Worm (Caenorhabditis elegans) whole organism, L1 larva: ENCODE data around the gene K07F5.8.

Experiments used
- C04F5.9 ChIP-seq: sonication (generic microtip); optimal IDR thresholded peaks from 2 replicates; lab custom pipeline; 2016; ENCODE audit warnings: missing genetic modification characterization, missing compliant biosample characterization
- F16B12.6 ChIP-seq: fragments of 150-350 bp; optimal IDR thresholded peaks from 2 replicates; lab custom pipeline; 2014; ENCODE audit warnings: missing biosample characterization, missing genetic modification characterization
- aha-1 ChIP-seq: fragments of 150-350 bp; optimal IDR thresholded peaks from 2 replicates; lab custom pipeline; 2014; ENCODE audit warnings: missing biosample characterization, missing genetic modification characterization
- alr-1 ChIP-seq: fragments of 200-800 bp; sonication (Bioruptor generic); optimal IDR thresholded peaks from 2 replicates; lab custom pipeline; 2018; ENCODE audit warnings: borderline replicate concordance, mild to moderate bottlenecking, missing genetic modification characterization, missing compliant biosample characterization
- ama-1 ChIP-seq: fragments of 150-350 bp; optimal IDR thresholded peaks from 2 replicates; lab custom pipeline; 2014
- blmp-1 ChIP-seq: fragments of 150-350 bp; optimal IDR thresholded peaks from 2 replicates; lab custom pipeline; 2014; ENCODE audit warnings: missing biosample characterization, missing genetic modification characterization
- ceh-63 ChIP-seq: fragments of 200-800 bp; sonication (Bioruptor generic); optimal IDR thresholded peaks from 2 replicates; lab custom pipeline; 2018; ENCODE audit warnings: mild to moderate bottlenecking, missing genetic modification characterization, missing compliant biosample characterization
- dpl-1 ChIP-seq, 3 experiments: fragments of 150-350 bp in 2 of 3; sonication (generic microtip) in 1 of 3; optimal IDR thresholded peaks; 2 replicates each; lab custom pipeline; 2014 to 2017; ENCODE audit warnings: missing biosample characterization in 3 of 3, missing genetic modification characterization in 3 of 3, missing genetic modification reagents in 3 of 3
- dsc-1 ChIP-seq: sonication (generic microtip); optimal IDR thresholded peaks from 2 replicates; lab custom pipeline; 2016; ENCODE audit warnings: mild to moderate bottlenecking, missing genetic modification characterization, missing compliant biosample characterization
- efl-3 ChIP-seq: fragments of 200-800 bp; sonication (Bioruptor generic); optimal IDR thresholded peaks from 2 replicates; lab custom pipeline; 2018; ENCODE audit warnings: mild to moderate bottlenecking, missing genetic modification characterization, missing compliant biosample characterization
- egl-27 ChIP-seq, 2 experiments: fragments of 150-350 bp in 1 of 2; sonication (generic microtip); optimal IDR thresholded peaks; 3 replicates each; lab custom pipeline; 2017 to 2018; ENCODE audit warnings: missing biosample characterization in 2 of 2, missing genetic modification characterization in 2 of 2, missing genetic modification reagents in 2 of 2
- elt-2 ChIP-seq: sonication (generic microtip); optimal IDR thresholded peaks from 2 replicates; lab custom pipeline; 2016; ENCODE audit warnings: missing genetic modification characterization, mild to moderate bottlenecking, inconsistent platforms, missing compliant biosample characterization, missing genetic modification reagents
- elt-3 ChIP-seq, 6 experiments: fragments of 150-350 bp in 1 of 6; sonication (generic microtip); optimal IDR thresholded peaks; 2 replicates each; lab custom pipeline; 2017 to 2018; ENCODE audit warnings: missing biosample characterization in 6 of 6, missing genetic modification characterization in 6 of 6, inconsistent platforms in 1 of 6
- ets-5 ChIP-seq: fragments of 200-800 bp; sonication (Bioruptor generic); IDR thresholded peaks from 2 replicates; pipeline ENCODE4 v1.3.6; 2022; ENCODE audit warnings: missing genetic modification characterization, missing compliant biosample characterization
- fkh-10 ChIP-seq: sonication (generic microtip); optimal IDR thresholded peaks from 2 replicates; lab custom pipeline; 2017; ENCODE audit warnings: missing biosample characterization, missing genetic modification reagents, missing genetic modification characterization
- fkh-8 ChIP-seq: sonication (generic microtip); optimal IDR thresholded peaks from 2 replicates; lab custom pipeline; 2016; ENCODE audit warnings: mild to moderate bottlenecking, missing genetic modification characterization, missing compliant biosample characterization
- hlh-17 ChIP-seq: fragments of 200-800 bp; sonication (Bioruptor generic); optimal IDR thresholded peaks from 2 replicates; lab custom pipeline; 2018; ENCODE audit warnings: missing genetic modification characterization, mild to moderate bottlenecking, missing compliant biosample characterization, moderate library complexity, borderline replicate concordance
- hlh-4 ChIP-seq: sonication (generic microtip); optimal IDR thresholded peaks from 2 replicates; lab custom pipeline; 2016; ENCODE audit warnings: mild to moderate bottlenecking, missing genetic modification characterization, missing compliant biosample characterization
- hpl-2 ChIP-seq: fragments of 150-350 bp; optimal IDR thresholded peaks from 2 replicates; lab custom pipeline; 2014; ENCODE audit warnings: missing biosample characterization, missing genetic modification reagents, missing genetic modification characterization
- jun-1 ChIP-seq: fragments of 150-350 bp; optimal IDR thresholded peaks from 2 replicates; lab custom pipeline; 2014; ENCODE audit warnings: missing biosample characterization, missing genetic modification reagents, missing genetic modification characterization
- lin-14 ChIP-seq: fragments of 200-800 bp; sonication (Bioruptor generic); optimal IDR thresholded peaks from 2 replicates; lab custom pipeline; 2018; ENCODE audit warnings: mild to moderate bottlenecking, missing genetic modification characterization, moderate library complexity, missing compliant biosample characterization
- lin-35 ChIP-seq, 2 experiments: fragments of 150-350 bp; optimal IDR thresholded peaks; 2 replicates each; lab custom pipeline; 2014; ENCODE audit warnings: missing biosample characterization in 2 of 2, missing genetic modification characterization in 2 of 2, missing genetic modification reagents in 2 of 2
- lin-39 ChIP-seq: fragments of 150-350 bp; optimal IDR thresholded peaks from 2 replicates; lab custom pipeline; 2014; ENCODE audit warnings: missing biosample characterization, missing genetic modification reagents, missing genetic modification characterization
- lir-3 ChIP-seq: sonication (generic microtip); optimal IDR thresholded peaks from 2 replicates; lab custom pipeline; 2016; ENCODE audit warnings: mild to moderate bottlenecking, missing genetic modification characterization, moderate library complexity, missing compliant biosample characterization; ENCODE audit not compliant: poor library complexity
- lsy-2 ChIP-seq, 2 experiments: fragments of 150-350 bp; optimal IDR thresholded peaks; 2 replicates each; lab custom pipeline; 2014; ENCODE audit warnings: missing biosample characterization in 2 of 2, missing genetic modification characterization in 2 of 2
- mef-2 ChIP-seq: fragments of 150-350 bp; optimal IDR thresholded peaks from 2 replicates; lab custom pipeline; 2014; ENCODE audit warnings: missing biosample characterization, missing genetic modification characterization
- mep-1 ChIP-seq: fragments of 150-350 bp; optimal IDR thresholded peaks from 2 replicates; lab custom pipeline; 2014; ENCODE audit warnings: missing biosample characterization, missing genetic modification characterization
- nhr-12 ChIP-seq: sonication (generic microtip); optimal IDR thresholded peaks from 2 replicates; lab custom pipeline; 2017; ENCODE audit warnings: missing biosample characterization, missing genetic modification characterization
- nhr-19 ChIP-seq: fragments of 200-800 bp; sonication (Bioruptor generic); conservative IDR thresholded peaks from 2 replicates; pipeline ENCODE4 v1.3.6; 2022; ENCODE audit warnings: missing genetic modification characterization, missing compliant biosample characterization
- nhr-20 ChIP-seq: sonication (generic microtip); optimal IDR thresholded peaks from 2 replicates; lab custom pipeline; 2016; ENCODE audit warnings: mild to moderate bottlenecking, missing genetic modification characterization, missing compliant biosample characterization
- nhr-237 ChIP-seq: fragments of 150-350 bp; optimal IDR thresholded peaks from 2 replicates; lab custom pipeline; 2014; ENCODE audit warnings: missing biosample characterization, missing genetic modification characterization
- nhr-28 ChIP-seq: fragments of 150-350 bp; optimal IDR thresholded peaks from 2 replicates; lab custom pipeline; 2014; ENCODE audit warnings: missing biosample characterization, missing genetic modification characterization
- nhr-47 ChIP-seq: sonication (generic microtip); optimal IDR thresholded peaks from 2 replicates; lab custom pipeline; 2016; ENCODE audit warnings: mild to moderate bottlenecking, missing genetic modification characterization, moderate library complexity, missing compliant biosample characterization
- nhr-71 ChIP-seq: sonication (generic microtip); optimal IDR thresholded peaks from 2 replicates; lab custom pipeline; 2016; ENCODE audit warnings: mild to moderate bottlenecking, missing genetic modification characterization, moderate library complexity, missing compliant biosample characterization
- nhr-76 ChIP-seq: sonication (generic microtip); optimal IDR thresholded peaks from 2 replicates; lab custom pipeline; 2017; ENCODE audit warnings: missing biosample characterization, missing genetic modification characterization
- nhr-77 ChIP-seq: fragments of 150-350 bp; optimal IDR thresholded peaks from 2 replicates; lab custom pipeline; 2014; ENCODE audit warnings: missing biosample characterization, missing genetic modification characterization
- pag-3 ChIP-seq: sonication (generic microtip); optimal IDR thresholded peaks from 2 replicates; lab custom pipeline; 2017; ENCODE audit warnings: missing genetic modification characterization, mild to moderate bottlenecking, missing compliant biosample characterization, antibody characterized with exemption, borderline replicate concordance; ENCODE audit not compliant: insufficient read depth
- pqm-1 ChIP-seq: sonication (generic microtip); optimal IDR thresholded peaks from 3 replicates; lab custom pipeline; 2017; ENCODE audit warnings: missing biosample characterization, missing genetic modification characterization
- rnt-1 ChIP-seq: sonication (generic microtip); optimal IDR thresholded peaks from 2 replicates; lab custom pipeline; 2016; ENCODE audit warnings: mild to moderate bottlenecking, missing genetic modification characterization, moderate library complexity, missing compliant biosample characterization
- skn-1 ChIP-seq: fragments of 150-350 bp; optimal IDR thresholded peaks from 2 replicates; lab custom pipeline; 2014; ENCODE audit warnings: missing biosample characterization, missing genetic modification characterization
- snu-23 ChIP-seq: sonication (generic microtip); optimal IDR thresholded peaks from 2 replicates; lab custom pipeline; 2016; ENCODE audit warnings: missing genetic modification characterization, missing compliant biosample characterization
- sox-4 ChIP-seq: sonication (generic microtip); optimal IDR thresholded peaks from 2 replicates; lab custom pipeline; 2016; ENCODE audit warnings: missing genetic modification characterization, missing compliant biosample characterization
- sptf-1 ChIP-seq: fragments of 150-350 bp; optimal IDR thresholded peaks from 2 replicates; lab custom pipeline; 2014; ENCODE audit warnings: missing biosample characterization, missing genetic modification characterization
- swsn-7 ChIP-seq: sonication (generic microtip); optimal IDR thresholded peaks from 2 replicates; lab custom pipeline; 2016; ENCODE audit warnings: missing genetic modification characterization, missing compliant biosample characterization
- tbx-2 ChIP-seq: sonication (generic microtip); optimal IDR thresholded peaks from 2 replicates; lab custom pipeline; 2016; ENCODE audit warnings: missing genetic modification characterization, missing compliant biosample characterization
- tlp-1 ChIP-seq: fragments of 150-350 bp; optimal IDR thresholded peaks from 2 replicates; lab custom pipeline; 2014; ENCODE audit warnings: missing biosample characterization, missing genetic modification characterization
- unc-130 ChIP-seq: fragments of 150-350 bp; optimal IDR thresholded peaks from 2 replicates; lab custom pipeline; 2017; ENCODE audit warnings: missing biosample characterization, missing genetic modification characterization, inconsistent platforms
- unc-30 ChIP-seq: sonication (generic microtip); optimal IDR thresholded peaks from 2 replicates; lab custom pipeline; 2017; ENCODE audit warnings: missing biosample characterization, missing genetic modification characterization
- unc-62 ChIP-seq: fragments of 150-350 bp; optimal IDR thresholded peaks from 2 replicates; lab custom pipeline; 2014; ENCODE audit warnings: missing biosample characterization, missing genetic modification reagents, missing genetic modification characterization
- unc-86 ChIP-seq: sonication (generic microtip); optimal IDR thresholded peaks from 2 replicates; lab custom pipeline; 2016; ENCODE audit warnings: missing genetic modification characterization, missing compliant biosample characterization
- vab-15 ChIP-seq: sonication (generic microtip); optimal IDR thresholded peaks from 2 replicates; lab custom pipeline; 2017; ENCODE audit warnings: missing genotype, mild to moderate bottlenecking, missing genetic modification characterization, missing compliant biosample characterization
- xbp-1 ChIP-seq: sonication (generic microtip); optimal IDR thresholded peaks from 2 replicates; lab custom pipeline; 2016; ENCODE audit warnings: missing genetic modification characterization, missing compliant biosample characterization
- zag-1 ChIP-seq: fragments of 150-350 bp; optimal IDR thresholded peaks from 2 replicates; lab custom pipeline; 2014; ENCODE audit warnings: missing biosample characterization, missing genetic modification characterization
- ztf-11 ChIP-seq, 2 experiments: sonication (generic microtip); optimal IDR thresholded peaks; 2 replicates each; lab custom pipeline; 2016 to 2017; ENCODE audit warnings: missing genetic modification characterization in 2 of 2, missing biosample characterization in 1 of 2, missing compliant biosample characterization in 1 of 2

K07F5.8 gene

DNA sequence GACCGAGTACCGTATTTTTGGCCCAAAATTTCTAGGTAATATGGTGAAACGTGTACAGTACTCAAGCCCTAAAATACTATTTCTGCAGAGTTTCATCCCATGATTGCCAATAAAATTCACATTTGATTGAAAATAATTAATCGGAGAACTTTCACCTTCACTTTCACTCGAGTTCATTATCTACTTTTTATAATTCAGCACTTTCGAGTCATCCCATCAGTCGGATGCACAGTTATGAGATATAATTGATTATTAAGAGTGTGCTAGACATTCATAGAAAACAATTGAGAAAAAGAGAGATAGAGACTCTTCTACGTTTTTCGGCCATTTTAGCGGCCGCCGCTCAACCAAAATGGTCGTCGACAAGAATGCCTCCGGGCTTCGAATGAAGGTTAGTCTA lies 46.8 kb downstream of the K07F5.8 start, which contains the start of gene fat-3:
TSS of gene fat-3 (plus strand) at position 313 of the 400 bp plus-strand sequence.
- peak; percentile 9 for TF ChIP-seq lin-14 (GFP tag; lab: Kevin White, UChicago)
- TF ChIP-seq hpl-2 (GFP tag; lab: Kevin White, UChicago), result no peak
- TF ChIP-seq mef-2 (tag; lab: Kevin White, UChicago), result no peak
- TF ChIP-seq xbp-1, result no peak
- TF ChIP-seq mep-1 (tag; lab: Kevin White, UChicago), result peak; percentile 3
- no peak for TF ChIP-seq ceh-63 (GFP tag; lab: Kevin White, UChicago)
- peak in 1 of 2 experiments; percentile 44 for TF ChIP-seq lsy-2 (tag; optimal IDR thresholded peaks at IDR 0.05; lab: Kevin White, UChicago)
- no peak for TF ChIP-seq nhr-47 (tag; lab: Kevin White, UChicago)
- no peak for TF ChIP-seq hlh-17 (GFP tag; lab: Kevin White, UChicago)
- no peak for TF ChIP-seq dsc-1
- no peak for TF ChIP-seq swsn-7 (tag; lab: Kevin White, UChicago)
- TF ChIP-seq lir-3 (tag; lab: Kevin White, UChicago), result no peak
- no peak for TF ChIP-seq alr-1 (tag; lab: Kevin White, UChicago)
- TF ChIP-seq fkh-10 (GFP tag; lab: Kevin White, UChicago), result no peak
- no peak for TF ChIP-seq rnt-1 (tag; lab: Kevin White, UChicago)
- no peak for TF ChIP-seq unc-130 (tag; lab: Kevin White, UChicago)
- no peak for TF ChIP-seq nhr-19
- no peak for TF ChIP-seq pag-3 (tag; lab: Kevin White, UChicago)
- no peak for TF ChIP-seq zag-1 (tag; lab: Kevin White, UChicago)
- TF ChIP-seq unc-30, result no peak
- no peak for TF ChIP-seq F16B12.6 (tag; lab: Kevin White, UChicago)
- no peak for TF ChIP-seq unc-62 (GFP tag; lab: Kevin White, UChicago)
- no peak for TF ChIP-seq vab-15 (tag; lab: Kevin White, UChicago)
- peak; percentile 65 for TF ChIP-seq blmp-1 (tag; lab: Kevin White, UChicago)
- TF ChIP-seq sox-4 (tag; lab: Kevin White, UChicago), result no peak
- TF ChIP-seq egl-27 (tag; optimal IDR thresholded peaks at IDR 0.05; lab: Kevin White, UChicago), result no peak
- no peak for TF ChIP-seq ets-5
- TF ChIP-seq ama-1 (lab: Kevin White, UChicago), result no peak
- TF ChIP-seq nhr-20, result peak; percentile 1
- no peak for TF ChIP-seq fkh-8 (tag; lab: Kevin White, UChicago)
- TF ChIP-seq C04F5.9 (tag; lab: Kevin White, UChicago), result no peak
- TF ChIP-seq efl-3, result no peak
- TF ChIP-seq lin-39 (tag; lab: Kevin White, UChicago), result no peak
- TF ChIP-seq sptf-1 (tag; lab: Kevin White, UChicago), result no peak
- no peak for TF ChIP-seq nhr-237
- TF ChIP-seq tlp-1 (tag; lab: Kevin White, UChicago), result no peak
- TF ChIP-seq pqm-1 (tag; lab: Kevin White, UChicago), result no peak
- TF ChIP-seq elt-3 (tag; optimal IDR thresholded peaks at IDR 0.05; lab: Kevin White, UChicago), result no peak
- TF ChIP-seq nhr-71 (tag; lab: Kevin White, UChicago), result peak; percentile 18
- no peak for TF ChIP-seq nhr-28
- peak in 1 of 2 experiments; percentile 3 for TF ChIP-seq lin-35 (GFP tag; optimal IDR thresholded peaks at IDR 0.05; lab: Kevin White, UChicago)
- no peak for TF ChIP-seq aha-1 (tag; lab: Kevin White, UChicago)
- TF ChIP-seq snu-23 (GFP tag; lab: Kevin White, UChicago), result no peak
- TF ChIP-seq unc-86 (tag; lab: Kevin White, UChicago), result no peak
- TF ChIP-seq nhr-77 (tag; lab: Kevin White, UChicago), result no peak
- no peak for TF ChIP-seq nhr-12 (tag; lab: Kevin White, UChicago)
- TF ChIP-seq elt-2, result peak; percentile 71
- TF ChIP-seq jun-1 (tag; lab: Kevin White, UChicago), result no peak
- no peak for TF ChIP-seq skn-1 (tag; lab: Kevin White, UChicago)
- no peak for TF ChIP-seq nhr-76 (tag; lab: Kevin White, UChicago)
- no peak for TF ChIP-seq ztf-11 (tag; optimal IDR thresholded peaks at IDR 0.05; lab: Kevin White, UChicago)
- no peak for TF ChIP-seq dpl-1 (GFP tag; optimal IDR thresholded peaks at IDR 0.05; lab: Kevin White, UChicago)
- TF ChIP-seq hlh-4, result no peak
- TF ChIP-seq tbx-2 (tag; lab: Kevin White, UChicago), result no peak
